Worm (Caenorhabditis elegans) whole organism, L4 larva: Measurements from ENCODE around the gene gtsf-1.

Experiments used
- ama-1 ChIP-seq: fragments of 150-350 bp; optimal IDR thresholded peaks from 2 replicates; lab custom pipeline; 2014; ENCODE audit warnings: inconsistent platforms, mixed read lengths
- ces-1 ChIP-seq: fragments of 150-350 bp; sonication (generic microtip); optimal IDR thresholded peaks from 4 replicates; lab custom pipeline; 2014; ENCODE audit warnings: missing biosample characterization, missing genetic modification reagents, missing genetic modification characterization
- dve-1 ChIP-seq: sonication (generic microtip); optimal IDR thresholded peaks from 2 replicates; lab custom pipeline; 2017; ENCODE audit warnings: antibody characterized with exemption, mild to moderate bottlenecking, missing genetic modification characterization, missing compliant biosample characterization; ENCODE audit not compliant: insufficient read depth
- fkh-10 ChIP-seq: fragments of 150-350 bp; optimal IDR thresholded peaks from 2 replicates; lab custom pipeline; 2014; ENCODE audit warnings: missing biosample characterization, missing genetic modification reagents, missing genetic modification characterization
- lin-13 ChIP-seq: fragments of 150-350 bp; optimal IDR thresholded peaks from 2 replicates; lab custom pipeline; 2014; ENCODE audit warnings: missing biosample characterization, missing genetic modification reagents, missing genetic modification characterization
- lin-29 ChIP-seq: fragments of 200-800 bp; sonication (Bioruptor generic); IDR thresholded peaks from 2 replicates; pipeline ENCODE4 v1.3.6; 2022; ENCODE audit warnings: missing genetic modification reagents, missing genetic modification characterization, missing compliant biosample characterization
- lin-39 ChIP-seq: fragments of 150-350 bp; optimal IDR thresholded peaks from 2 replicates; lab custom pipeline; 2014; ENCODE audit warnings: missing biosample characterization, missing genetic modification reagents, missing genetic modification characterization
- nhr-102 ChIP-seq: sonication (generic microtip); optimal IDR thresholded peaks from 2 replicates; lab custom pipeline; 2016; ENCODE audit warnings: mild to moderate bottlenecking, missing genetic modification characterization, moderate library complexity, missing compliant biosample characterization
- nhr-11 ChIP-seq: fragments of 150-350 bp; optimal IDR thresholded peaks from 2 replicates; lab custom pipeline; 2014; ENCODE audit warnings: missing biosample characterization, missing genetic modification characterization
- nhr-28 ChIP-seq: fragments of 150-350 bp; optimal IDR thresholded peaks from 2 replicates; lab custom pipeline; 2014; ENCODE audit warnings: missing biosample characterization, missing genetic modification characterization
- nhr-77 ChIP-seq: fragments of 150-350 bp; optimal IDR thresholded peaks from 2 replicates; lab custom pipeline; 2014; ENCODE audit warnings: missing biosample characterization, missing genetic modification characterization
- sdz-12 ChIP-seq: fragments of 200-800 bp; sonication (Bioruptor generic); optimal IDR thresholded peaks from 2 replicates; lab custom pipeline; 2018; ENCODE audit warnings: mild to moderate bottlenecking, missing genetic modification characterization, missing compliant biosample characterization
- unc-130 ChIP-seq: sonication (generic microtip); optimal IDR thresholded peaks from 2 replicates; lab custom pipeline; 2016; ENCODE audit warnings: missing genetic modification reagents, missing genetic modification characterization, missing compliant biosample characterization

- no peak for TF ChIP-seq nhr-11 (tag; lab: Kevin White, UChicago)
- TF ChIP-seq lin-29 (GFP tag; lab: Robert Waterston, UW) = no peak
- no peak for TF ChIP-seq dve-1
- no peak for TF ChIP-seq unc-130 (GFP tag; lab: Kevin White, UChicago)
- no peak for TF ChIP-seq ama-1
- TF ChIP-seq ces-1 = no peak
- TF ChIP-seq lin-39 = no peak
- no peak for TF ChIP-seq nhr-77 (tag; lab: Kevin White, UChicago)
- no peak for TF ChIP-seq fkh-10 (GFP tag; lab: Kevin White, UChicago)
- no peak for TF ChIP-seq lin-13 (GFP tag; lab: Kevin White, UChicago)
- TF ChIP-seq nhr-102 (tag; lab: Kevin White, UChicago) = no peak
- no peak for TF ChIP-seq nhr-28 (tag; lab: Kevin White, UChicago)
- no peak for TF ChIP-seq sdz-12
Observed at ce11 chrIV:16829896-16830295, 35.7 kb upstream of the gtsf-1 start, which contains the start of gene Y116A8A.7.
